Worm (Caenorhabditis elegans): ENCODE results near the gene his-72.

Gene his-72

ce11 chrIII:12333445-12333844 lies 35.4 kb downstream of the his-72 start, which contains the start of gene zip-1 (continued):
- TF ChIP-seq saeg-2 (GFP tag; IDR thresholded peaks at IDR 0.05) (no peak), T26A8.4 (GFP tag; IDR thresholded peaks at IDR 0.05) (no peak)

ce11 chrIII:12331300-12331699 lies 37.5 kb downstream of the his-72 start:
- no peak for TF ChIP-seq lin-15B (tag; optimal IDR thresholded peaks at IDR 0.05)
- TF ChIP-seq ceh-82 (tag; optimal IDR thresholded peaks at IDR 0.05) = no peak
- TF ChIP-seq php-3 (GFP tag; IDR thresholded peaks at IDR 0.05) = no peak
- TF ChIP-seq F26F4.8 (GFP tag; conservative IDR thresholded peaks at IDR 0.05) = no peak
- TF ChIP-seq pqm-1 (tag; optimal IDR thresholded peaks at IDR 0.05) = no peak

- TF ChIP-seq spr-1 (tag; optimal IDR thresholded peaks at IDR 0.05) (no peak), nhr-28 (tag; optimal IDR thresholded peaks at IDR 0.05) (peak; percentile 85), dpl-1 (GFP tag; optimal IDR thresholded peaks at IDR 0.05) (no peak), dmd-8 (GFP tag; IDR thresholded peaks at IDR 0.05) (no peak), pqm-1 (tag; optimal IDR thresholded peaks at IDR 0.05) (peak; percentile 52), dve-1 (tag; optimal IDR thresholded peaks at IDR 0.05; ENCODE audit: insufficient read depth) (peak; percentile 70), snpc-4 (tag; optimal IDR thresholded peaks at IDR 0.05) (no peak), F49E8.2 (tag; optimal IDR thresholded peaks at IDR 0.05; ENCODE audit: borderline replicate concordance) (no peak), mdl-1 (tag; optimal IDR thresholded peaks at IDR 0.05) (no peak), unc-39 (tag; optimal IDR thresholded peaks at IDR 0.05) (no peak), ceh-82 (tag; optimal IDR thresholded peaks at IDR 0.05) (no peak), zip-2 (tag; optimal IDR thresholded peaks at IDR 0.05) (no peak), F10B5.3 (tag; optimal IDR thresholded peaks at IDR 0.05) (no peak), unc-62 (GFP tag; optimal IDR thresholded peaks at IDR 0.05 in 1 of 2) (no peak), unc-62 (tag; optimal IDR thresholded peaks at IDR 0.05) (no peak), hif-1 (tag; optimal IDR thresholded peaks at IDR 0.05) (no peak), hlh-30 (tag; optimal IDR thresholded peaks at IDR 0.05; ENCODE audit: insufficient read depth) (peak; percentile 80), mxl-3 (GFP tag; optimal IDR thresholded peaks at IDR 0.05) (peak; percentile 28), ztf-7 (tag; optimal IDR thresholded peaks at IDR 0.05) (no peak), duxl-1 (tag; optimal IDR thresholded peaks at IDR 0.05; ENCODE audit: poor library complexity) (no peak), Y75B8A.6 (GFP tag; IDR thresholded peaks at IDR 0.05) (no peak), D1046.2 (GFP tag; IDR thresholded peaks at IDR 0.05) (no peak), lin-39 (tag; optimal IDR thresholded peaks at IDR 0.05) (no peak), rbr-2 (tag; optimal IDR thresholded peaks at IDR 0.05) (no peak), nhr-10 (tag; optimal IDR thresholded peaks at IDR 0.05) (no peak), tag-97 (GFP tag; IDR thresholded peaks at IDR 0.05) (no peak), madf-9 (GFP tag; conservative IDR thresholded peaks at IDR 0.05) (no peak), daf-19 (GFP tag; conservative IDR thresholded peaks at IDR 0.05) (no peak), ctbp-1 (GFP tag; IDR thresholded peaks at IDR 0.05) (no peak), zip-11 (GFP tag; IDR thresholded peaks at IDR 0.05) (no peak), mep-1 (tag; optimal IDR thresholded peaks at IDR 0.05) (peak; percentile 47), zag-1 (tag; optimal IDR thresholded peaks at IDR 0.05) (no peak), madf-5 (GFP tag; IDR thresholded peaks at IDR 0.05) (no peak), cey-2 (tag; optimal IDR thresholded peaks at IDR 0.05; ENCODE audit: borderline replicate concordance, insufficient read depth) (no peak), spr-3 (GFP tag; optimal IDR thresholded peaks at IDR 0.05) (no peak), R02D3.7 (tag; optimal IDR thresholded peaks at IDR 0.05) (no peak), dmd-6 (GFP tag; IDR thresholded peaks at IDR 0.05) (peak; percentile 55), F44E2.7 (GFP tag; IDR thresholded peaks at IDR 0.05) (no peak), hlh-11 (tag; optimal IDR thresholded peaks at IDR 0.05) (peak; percentile 90), fos-1 (tag; optimal IDR thresholded peaks at IDR 0.05) (no peak), tra-1 (GFP tag; IDR thresholded peaks at IDR 0.05) (no peak), mxl-2 (GFP tag; conservative IDR thresholded peaks at IDR 0.05) (no peak), nhr-6 (tag; optimal IDR thresholded peaks at IDR 0.05) (no peak)
Measured at ce11 chrIII:12327528-12327997, 41.3 kb downstream of the his-72 start, which contains the start of the genes zip-12 and Y75B8A.63. TSS of gene zip-12 (plus strand) at chrIII:12327914. TSS of gene Y75B8A.63 (plus strand) at chrIII:12327947.

All from whole organism, L4 larva.